Fruit fly (Drosophila melanogaster): ENCODE results near the gene CG7202.

CG7202 gene

dm6 chr3L:21482100-21482499, 10.5 kb downstream of the CG7202 start (continued):
- no peak for TF ChIP-seq wor (GFP tag; IDR thresholded peaks at IDR 0.05)
- no peak for TF ChIP-seq MBD-R2 (GFP tag; IDR thresholded peaks at IDR 0.05)
- peak; percentile 33 for TF ChIP-seq D (optimal IDR thresholded peaks at IDR 0.05)
- no peak for TF ChIP-seq D (GFP tag; optimal IDR thresholded peaks at IDR 0.05)

dm6 chr3L:21479636-21480035, 12.9 kb downstream of the CG7202 start:
- no peak for TF ChIP-seq fd3F (GFP tag; optimal IDR thresholded peaks at IDR 0.05)
- TF ChIP-seq danr (GFP tag; IDR thresholded peaks at IDR 0.05): no peak
- no peak for TF ChIP-seq lilli (GFP tag; optimal IDR thresholded peaks at IDR 0.05)
- TF ChIP-seq Hand (GFP tag; optimal IDR thresholded peaks at IDR 0.05): no peak
- peak; percentile 0 for TF ChIP-seq TFAM (GFP tag; optimal IDR thresholded peaks at IDR 0.05)
- TF ChIP-seq cas (GFP tag; IDR thresholded peaks at IDR 0.05): no peak
- no peak for TF ChIP-seq tx (GFP tag; optimal IDR thresholded peaks at IDR 0.05)
- no peak for TF ChIP-seq CG12104 (GFP tag; optimal IDR thresholded peaks at IDR 0.05)
- TF ChIP-seq NFAT (GFP tag; IDR thresholded peaks at IDR 0.05): no peak
- TF ChIP-seq maf-S (GFP tag; optimal IDR thresholded peaks at IDR 0.05): no peak
- no peak; the same call in 2 of the 3 replicates for TF ChIP-seq dysf (GFP tag; IDR thresholded peaks at IDR 0.05)
- no peak for TF ChIP-seq CG34376 (GFP tag; optimal IDR thresholded peaks at IDR 0.05)
- no peak for TF ChIP-seq Gsc (GFP tag; IDR thresholded peaks at IDR 0.05)
- TF ChIP-seq CG7372 (GFP tag; IDR thresholded peaks at IDR 0.05): no peak
- no peak for TF ChIP-seq abd-A (tag; optimal IDR thresholded peaks at IDR 0.05)
- TF ChIP-seq zen2 (GFP tag; IDR thresholded peaks at IDR 0.05; ENCODE audit: partially characterized antibody): no peak
- no peak for TF ChIP-seq lbe (GFP tag; optimal IDR thresholded peaks at IDR 0.05)
- no peak for TF ChIP-seq CG10959 (GFP tag; IDR thresholded peaks at IDR 0.05)
- TF ChIP-seq Chrac-16 (GFP tag; optimal IDR thresholded peaks at IDR 0.05): no peak
- TF ChIP-seq ci (GFP tag; IDR thresholded peaks at IDR 0.05): peak; percentile 92
- TF ChIP-seq Six4 (GFP tag; optimal IDR thresholded peaks at IDR 0.05): no peak
- peak; percentile 18 for TF ChIP-seq CG4328 (GFP tag; optimal IDR thresholded peaks at IDR 0.05)
- TF ChIP-seq vfl (GFP tag; optimal IDR thresholded peaks at IDR 0.05): no peak
- TF ChIP-seq CG4360 (GFP tag; IDR thresholded peaks at IDR 0.05): no peak
- peak; percentile 35 for TF ChIP-seq Meics (GFP tag; optimal IDR thresholded peaks at IDR 0.05)
- peak; percentile 47 for TF ChIP-seq nerfin-1 (tag; optimal IDR thresholded peaks at IDR 0.05)
- TF ChIP-seq corto (GFP tag; optimal IDR thresholded peaks at IDR 0.05): no peak
- no peak for TF ChIP-seq tgo (GFP tag; IDR thresholded peaks at IDR 0.05)
- TF ChIP-seq CG4424 (GFP tag; optimal IDR thresholded peaks at IDR 0.05): peak; percentile 18
- no peak for TF ChIP-seq Hsf (GFP tag; optimal IDR thresholded peaks at IDR 0.05)
- no peak for TF ChIP-seq Rx (GFP tag; IDR thresholded peaks at IDR 0.05)
- 0 out of 3 replicates have a peak, but pooled peaks have one; percentile 28 for TF ChIP-seq CG34224 (GFP tag; IDR thresholded peaks at IDR 0.05; ENCODE audit: partially characterized antibody)
- no peak for TF ChIP-seq CG12769 (tag; optimal IDR thresholded peaks at IDR 0.05)
- no peak for TF ChIP-seq CG30403 (GFP tag; optimal IDR thresholded peaks at IDR 0.05)
- no peak; the same call in 1 of the 2 replicates for TF ChIP-seq Awh (GFP tag; IDR thresholded peaks at IDR 0.05)
- TF ChIP-seq CG10565 (GFP tag; optimal IDR thresholded peaks at IDR 0.05): no peak
- TF ChIP-seq CG4730 (GFP tag; IDR thresholded peaks at IDR 0.05): no peak
- TF ChIP-seq CG1024 (GFP tag; IDR thresholded peaks at IDR 0.05): peak; percentile 63; the same call in 1 of the 2 replicates
- TF ChIP-seq CG14965 (GFP tag; optimal IDR thresholded peaks at IDR 0.05; ENCODE audit: borderline replicate concordance): no peak
- peak; percentile 33 for TF ChIP-seq nmo (GFP tag; optimal IDR thresholded peaks at IDR 0.05)
- TF ChIP-seq sens (GFP tag): peak; percentile 90
- no peak for TF ChIP-seq Dp (GFP tag; optimal IDR thresholded peaks at IDR 0.05)
- TF ChIP-seq oc (tag; optimal IDR thresholded peaks at IDR 0.05): peak; percentile 55
- TF ChIP-seq NC2α (GFP tag; optimal IDR thresholded peaks at IDR 0.05): no peak
- no peak for TF ChIP-seq Ssrp (tag; optimal IDR thresholded peaks at IDR 0.05)
- no peak for TF ChIP-seq CG15601 (tag; optimal IDR thresholded peaks at IDR 0.05)
- no peak for TF ChIP-seq CG12744 (GFP tag; optimal IDR thresholded peaks at IDR 0.05)
